Worm (Caenorhabditis elegans) whole organism, L3 larva: Measurements from ENCODE around the gene C43C3.4.

Experiments used
- ama-1 ChIP-seq: fragments of 150-350 bp; optimal IDR thresholded peaks from 2 replicates; lab custom pipeline; 2018
- fos-1 ChIP-seq: fragments of 150-350 bp; optimal IDR thresholded peaks from 2 replicates; lab custom pipeline; 2014; ENCODE audit warnings: missing biosample characterization, missing genetic modification characterization
- nfya-1 ChIP-seq: sonication (generic microtip); optimal IDR thresholded peaks from 2 replicates; lab custom pipeline; 2017; ENCODE audit warnings: missing genetic modification characterization, mild to moderate bottlenecking, missing compliant biosample characterization, antibody characterized with exemption, moderate library complexity; ENCODE audit not compliant: insufficient read depth
- skn-1 ChIP-seq: fragments of 150-350 bp; optimal IDR thresholded peaks from 2 replicates; lab custom pipeline; 2014; ENCODE audit warnings: missing biosample characterization, missing genetic modification characterization
- zag-1 ChIP-seq: fragments of 150-350 bp; optimal IDR thresholded peaks from 2 replicates; lab custom pipeline; 2014; ENCODE audit warnings: missing biosample characterization, missing genetic modification characterization
- ztf-4 ChIP-seq: fragments of 150-350 bp; optimal IDR thresholded peaks from 2 replicates; lab custom pipeline; 2014; ENCODE audit warnings: missing biosample characterization, missing genetic modification characterization

ce11 chrX:9702790-9703189 lies 28.1 kb upstream of the C43C3.4 start:
- no peak for TF ChIP-seq nfya-1
- no peak for TF ChIP-seq fos-1 (tag; lab: Kevin White, UChicago)
- TF ChIP-seq ama-1 (lab: Kevin White, UChicago): no peak
- TF ChIP-seq ztf-4 (tag; lab: Kevin White, UChicago): no peak
- no peak for TF ChIP-seq zag-1 (tag; lab: Kevin White, UChicago)
- TF ChIP-seq skn-1: no peak
